Fruit fly (Drosophila melanogaster) Kc167 (cell line): ENCODE data around the gene CG6891.

ENCODE experiments used
- Myc ChIP-seq: fragments of >200 bp; optimal IDR thresholded peaks from 2 replicates; lab custom pipeline; 2017; ENCODE audit warnings: missing external identifiers
- psq ChIP-seq: fragments of >200 bp; optimal IDR thresholded peaks from 2 replicates; lab custom pipeline; 2017; ENCODE audit warnings: missing external identifiers

DNA sequence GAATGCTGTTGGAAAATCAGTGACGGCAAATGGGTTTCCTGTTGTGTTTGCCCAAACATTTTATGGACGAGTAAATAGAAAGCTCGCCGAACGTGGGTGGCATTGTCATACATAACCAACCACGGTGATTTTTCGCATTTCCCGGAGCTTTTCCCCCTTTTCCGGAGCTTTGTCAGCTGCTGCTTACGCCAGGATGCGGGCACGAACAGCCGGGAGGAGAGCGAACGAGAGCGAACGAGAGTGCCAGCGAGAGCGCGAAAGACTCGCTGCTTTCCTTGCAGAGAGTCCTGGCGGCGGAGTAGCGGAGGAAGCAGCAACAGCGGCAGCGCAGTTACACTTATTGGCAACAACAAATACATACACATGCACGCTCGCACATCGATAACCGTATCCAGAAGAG, 31.3 kb downstream of the CG6891 start, which contains the start of gene CG7058:
- TF ChIP-seq psq (lab: Kevin White, UChicago) (no peak), Myc (no peak)
